Fruit fly (Drosophila melanogaster): ENCODE data around the gene sphe.
A peak's percentile ranks its signal among the peaks of the same experiment; 100 is the strongest.

The sphe gene

DNA sequence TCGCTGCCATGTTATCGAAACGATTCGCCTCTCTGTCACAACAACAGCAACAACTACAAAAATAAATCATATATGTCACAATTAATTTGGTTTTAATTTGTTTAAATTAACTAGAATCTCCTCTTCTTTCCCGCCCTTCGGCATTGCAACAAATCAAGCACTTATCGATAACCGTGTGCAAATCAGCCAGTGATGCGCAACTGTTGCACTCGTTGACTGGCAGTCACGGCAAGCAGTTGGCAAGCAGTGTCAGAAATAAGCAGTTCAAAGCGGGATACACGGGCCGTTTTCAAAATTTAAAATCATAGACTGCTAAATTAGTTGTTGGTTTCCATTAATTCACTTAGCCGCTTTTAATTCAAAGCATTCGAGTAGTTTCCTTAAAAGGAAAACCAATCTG, 18.0 kb downstream of the sphe start, which contains the start of gene Axs:
Gene Axs (minus strand): TSS at position 131 of the 400 bp plus-strand sequence.
- TF ChIP-seq EcR (GFP tag; optimal IDR thresholded peaks at IDR 0.05), result no peak
- TF ChIP-seq CG8159 (tag; optimal IDR thresholded peaks at IDR 0.05), result no peak
- TF ChIP-seq CG13204 (GFP tag; optimal IDR thresholded peaks at IDR 0.05), result no peak
- 0 out of 3 replicates have a peak, but pooled peaks have one; percentile 13 for TF ChIP-seq CG4496 (GFP tag; IDR thresholded peaks at IDR 0.05)

DNA sequence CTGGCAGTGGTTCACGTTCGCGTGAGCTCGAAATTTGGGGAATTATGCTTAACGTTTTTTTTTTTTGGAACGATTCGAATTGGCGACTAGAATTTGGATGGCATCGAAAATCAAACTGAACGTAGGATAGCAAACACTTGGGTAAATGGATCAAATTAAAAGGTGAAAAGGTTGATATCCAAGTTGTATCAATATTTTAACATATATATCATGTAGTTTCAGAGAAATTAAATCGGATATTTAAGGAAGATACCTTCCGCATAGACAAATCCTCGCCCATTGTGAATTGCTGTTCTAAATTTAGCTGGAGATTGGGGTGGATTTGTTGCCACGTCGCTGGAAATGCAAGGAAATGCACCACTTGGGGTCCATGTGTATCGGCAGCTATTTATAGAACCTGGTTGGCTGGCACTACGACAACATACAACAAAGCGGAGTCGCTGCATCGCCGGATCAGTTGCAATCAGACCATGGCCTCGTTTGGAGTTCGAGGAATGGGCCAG, 22.9 kb downstream of the sphe start, which contains the start of the genes CG13010 and sing:
Gene CG13010 (minus strand): TSS at position 101 of the 503 bp plus-strand sequence.
Gene sing (plus strand): TSS at position 453 of the 503 bp plus-strand sequence.
- TF ChIP-seq CG8301 (tag; optimal IDR thresholded peaks at IDR 0.05), result no peak
- TF ChIP-seq Ets98B (GFP tag; IDR thresholded peaks at IDR 0.05), result no peak
- no peak for TF ChIP-seq CG14655 (GFP tag; optimal IDR thresholded peaks at IDR 0.05)
- TF ChIP-seq D1 (tag; optimal IDR thresholded peaks at IDR 0.05), result no peak
- no peak for TF ChIP-seq CG10348 (GFP tag; IDR thresholded peaks at IDR 0.05)
- no peak for TF ChIP-seq CG13204 (GFP tag; optimal IDR thresholded peaks at IDR 0.05)
- no peak for TF ChIP-seq CG32121 (GFP tag; IDR thresholded peaks at IDR 0.05)

DNA sequence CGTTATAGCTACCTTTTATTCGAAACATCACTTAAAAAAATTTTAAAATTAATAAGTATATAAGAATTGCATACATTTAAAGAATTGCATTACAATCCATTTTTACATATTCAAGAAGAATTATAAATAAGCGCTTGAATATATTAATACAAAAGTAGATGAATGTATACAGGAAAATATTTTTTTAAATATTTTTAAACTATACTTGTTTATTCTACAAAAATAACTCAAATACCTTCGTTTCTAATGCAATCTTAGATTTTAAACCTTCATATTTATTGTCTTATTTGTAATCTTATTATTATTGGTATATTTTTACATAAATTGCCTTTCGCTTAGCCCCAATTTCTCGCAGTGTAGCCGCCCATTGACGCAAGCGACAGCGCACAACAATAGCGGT, 24.6 kb downstream of the sphe start:
- TF ChIP-seq CG4496 (GFP tag; IDR thresholded peaks at IDR 0.05) (0 out of 3 replicates have a peak, but pooled peaks have one; percentile 14), fd96Ca (GFP tag; IDR thresholded peaks at IDR 0.05) (no peak), CG34367 (tag; optimal IDR thresholded peaks at IDR 0.05) (no peak), CG13204 (GFP tag; optimal IDR thresholded peaks at IDR 0.05) (no peak), Ets98B (GFP tag; IDR thresholded peaks at IDR 0.05) (no peak), CG8301 (tag; optimal IDR thresholded peaks at IDR 0.05) (no peak), Pif1A (GFP tag; optimal IDR thresholded peaks at IDR 0.05) (no peak), CG17806 (tag; optimal IDR thresholded peaks at IDR 0.05) (no peak), CG10348 (GFP tag; IDR thresholded peaks at IDR 0.05) (no peak), rn (GFP tag; IDR thresholded peaks at IDR 0.05) (no peak), CG15710 (tag; optimal IDR thresholded peaks at IDR 0.05) (peak; percentile 20), CG32121 (GFP tag; IDR thresholded peaks at IDR 0.05) (no peak), Pif1B (GFP tag; optimal IDR thresholded peaks at IDR 0.05) (no peak), CG14655 (GFP tag; optimal IDR thresholded peaks at IDR 0.05) (no peak), CG12605 (GFP tag; IDR thresholded peaks at IDR 0.05) (no peak), CG9948 (tag; optimal IDR thresholded peaks at IDR 0.05) (peak; percentile 25), Snoo (tag; optimal IDR thresholded peaks at IDR 0.05) (peak; percentile 13), CG8159 (tag; optimal IDR thresholded peaks at IDR 0.05) (peak; percentile 18), EcR (GFP tag; optimal IDR thresholded peaks at IDR 0.05) (no peak), D1 (tag; optimal IDR thresholded peaks at IDR 0.05) (no peak), gl (tag; optimal IDR thresholded peaks at IDR 0.05) (no peak)

- TF ChIP-seq CG4496 (GFP tag; IDR thresholded peaks at IDR 0.05), result no peak
- no peak for TF ChIP-seq CG14655 (GFP tag; optimal IDR thresholded peaks at IDR 0.05)
- no peak for TF ChIP-seq gl (tag; optimal IDR thresholded peaks at IDR 0.05)
- TF ChIP-seq CG9948 (tag; optimal IDR thresholded peaks at IDR 0.05), result no peak
- no peak for TF ChIP-seq Ets98B (GFP tag; IDR thresholded peaks at IDR 0.05)
- no peak for TF ChIP-seq fd96Ca (GFP tag; IDR thresholded peaks at IDR 0.05)
- no peak for TF ChIP-seq CG34367 (tag; optimal IDR thresholded peaks at IDR 0.05)
- TF ChIP-seq CG12605 (GFP tag; IDR thresholded peaks at IDR 0.05), result no peak
- no peak for TF ChIP-seq CG8301 (tag; optimal IDR thresholded peaks at IDR 0.05)
- no peak for TF ChIP-seq D1 (tag; optimal IDR thresholded peaks at IDR 0.05)
- TF ChIP-seq CG13204 (GFP tag; optimal IDR thresholded peaks at IDR 0.05), result no peak
- TF ChIP-seq rn (GFP tag; IDR thresholded peaks at IDR 0.05), result no peak
- no peak for TF ChIP-seq CG10348 (GFP tag; IDR thresholded peaks at IDR 0.05)
- no peak for TF ChIP-seq CG32121 (GFP tag; IDR thresholded peaks at IDR 0.05)
- TF ChIP-seq CG15710 (tag; optimal IDR thresholded peaks at IDR 0.05), result no peak
- TF ChIP-seq EcR (GFP tag; optimal IDR thresholded peaks at IDR 0.05), result no peak
Observed at dm6 chrX:16676653-16677052, 25.1 kb downstream of the sphe start, which contains the start of gene CG13012. TSS of gene CG13012 (minus strand) at chrX:16676753.

dm6 chrX:16674538-16674937, 27.2 kb downstream of the sphe start:
- no peak for TF ChIP-seq CG34367 (tag; optimal IDR thresholded peaks at IDR 0.05)
- TF ChIP-seq Snoo (tag; optimal IDR thresholded peaks at IDR 0.05), result no peak
- no peak for TF ChIP-seq CG32121 (GFP tag; IDR thresholded peaks at IDR 0.05)
- no peak for TF ChIP-seq Pif1A (GFP tag; optimal IDR thresholded peaks at IDR 0.05)
- no peak for TF ChIP-seq CG4496 (GFP tag; IDR thresholded peaks at IDR 0.05)
- TF ChIP-seq CG8159 (tag; optimal IDR thresholded peaks at IDR 0.05), result no peak
- TF ChIP-seq CG9948 (tag; optimal IDR thresholded peaks at IDR 0.05), result no peak

DNA sequence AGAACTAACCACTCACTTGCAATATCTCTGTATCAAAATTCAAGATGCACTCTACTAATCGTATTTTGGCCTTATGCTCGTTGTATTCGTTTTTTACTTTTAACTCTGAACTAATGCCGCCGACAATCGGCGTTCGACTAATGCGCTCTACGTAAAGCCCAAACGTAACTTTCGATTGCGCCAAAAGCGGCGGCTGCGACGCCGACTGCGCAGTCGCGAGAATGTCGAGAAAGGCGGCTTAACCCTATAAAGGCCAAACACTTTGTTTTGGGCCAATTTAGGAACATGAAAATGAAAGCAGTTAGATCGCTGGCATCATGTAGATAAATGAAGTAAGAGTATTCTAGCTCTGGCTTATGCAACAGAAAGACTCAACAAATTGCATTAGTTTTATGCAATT, 28.9 kb downstream of the sphe start:
- TF ChIP-seq CG4496 (GFP tag; IDR thresholded peaks at IDR 0.05) (no peak), CG10348 (GFP tag; IDR thresholded peaks at IDR 0.05) (no peak), rn (GFP tag; IDR thresholded peaks at IDR 0.05) (no peak), CG14655 (GFP tag; optimal IDR thresholded peaks at IDR 0.05) (no peak), D1 (tag; optimal IDR thresholded peaks at IDR 0.05) (no peak), CG13204 (GFP tag; optimal IDR thresholded peaks at IDR 0.05) (no peak), CG12605 (GFP tag; IDR thresholded peaks at IDR 0.05) (no peak), CG17806 (tag; optimal IDR thresholded peaks at IDR 0.05) (no peak), fd96Ca (GFP tag; IDR thresholded peaks at IDR 0.05) (no peak), Pif1B (GFP tag; optimal IDR thresholded peaks at IDR 0.05) (no peak), Snoo (tag; optimal IDR thresholded peaks at IDR 0.05) (no peak), CG8159 (tag; optimal IDR thresholded peaks at IDR 0.05) (no peak), CG9948 (tag; optimal IDR thresholded peaks at IDR 0.05) (no peak)
